Fruit fly (Drosophila melanogaster): ENCODE measurements around the gene tal-3A.

Gene tal-3A

DNA sequence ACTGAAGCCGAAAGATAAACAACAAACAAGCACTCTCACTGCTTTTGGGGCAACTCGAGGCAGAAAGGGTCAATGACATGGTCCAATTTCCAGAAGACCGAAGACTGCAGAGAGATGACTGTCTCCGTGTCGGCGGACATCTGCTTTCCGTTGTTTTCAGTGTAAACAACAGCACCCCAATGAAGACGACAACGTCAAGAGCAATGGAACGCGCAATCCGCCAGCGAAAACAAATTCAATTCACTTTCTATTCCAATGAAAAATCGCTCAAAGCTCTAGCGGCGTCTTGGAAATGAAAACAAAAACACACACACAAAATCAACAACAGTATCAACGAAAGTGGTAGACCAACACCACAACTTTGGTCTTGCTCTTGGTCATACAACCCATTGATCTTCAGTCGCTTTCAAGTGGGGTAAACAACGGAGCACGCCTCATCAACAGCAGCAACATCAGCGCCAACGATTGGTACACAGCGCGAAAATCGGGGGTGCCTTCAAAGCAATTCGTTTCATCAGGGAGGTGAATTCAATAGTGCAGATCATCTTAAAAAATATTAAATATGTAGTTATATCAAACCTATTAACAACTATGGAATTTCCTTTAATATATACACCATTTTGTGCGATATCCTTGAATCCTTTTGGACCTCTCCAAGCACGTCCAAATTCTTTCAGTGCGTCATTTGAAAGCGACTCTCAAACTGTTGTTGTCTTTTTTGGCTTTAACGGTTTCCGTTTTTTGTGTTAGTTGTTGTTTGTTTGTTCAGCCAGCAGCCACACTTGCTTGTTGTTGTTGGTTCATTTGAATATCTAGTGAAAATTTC lies 4.8 kb downstream of the tal-3A start (continued):
- TF ChIP-seq CG6272 (GFP tag; IDR thresholded peaks at IDR 0.05) (peak; percentile 36; the same call in 1 of the 2 replicates), CG3726 (GFP tag; IDR thresholded peaks at IDR 0.05) (peak; percentile 48; the same call in 1 of the 3 replicates), jing (GFP tag; optimal IDR thresholded peaks at IDR 0.05) (peak; percentile 28), rib (GFP tag; IDR thresholded peaks at IDR 0.05) (no peak), Oli (tag; optimal IDR thresholded peaks at IDR 0.05) (peak; percentile 84), nom (GFP tag; optimal IDR thresholded peaks at IDR 0.05) (no peak), CG13123 (GFP tag; optimal IDR thresholded peaks at IDR 0.05) (no peak), CG14710 (tag; optimal IDR thresholded peaks at IDR 0.05) (peak; percentile 54), lov (optimal IDR thresholded peaks at IDR 0.05) (no peak), lov (GFP tag; IDR thresholded peaks at IDR 0.05) (0 out of 3 replicates have a peak, but pooled peaks have one; percentile 47), dati (GFP tag; IDR thresholded peaks at IDR 0.05) (peak; percentile 34; the same call in 1 of the 2 replicates), ewg (GFP tag; optimal IDR thresholded peaks at IDR 0.05) (peak; percentile 63), CG12104 (GFP tag; optimal IDR thresholded peaks at IDR 0.05) (no peak), CG12155 (GFP tag; optimal IDR thresholded peaks at IDR 0.05) (peak; percentile 20), Spps (tag; optimal IDR thresholded peaks at IDR 0.05) (peak; percentile 17), D19A (tag; optimal IDR thresholded peaks at IDR 0.05) (peak; percentile 57), ranshi (GFP tag; IDR thresholded peaks at IDR 0.05) (peak; percentile 57; the same call in 1 of the 2 replicates), CG33213 (GFP tag; optimal IDR thresholded peaks at IDR 0.05) (no peak), lola (GFP tag; optimal IDR thresholded peaks at IDR 0.05) (peak in 1 of 3 experiments; percentile 71), CG16813 (GFP tag; IDR thresholded peaks at IDR 0.05; ENCODE audit: partially characterized antibody) (no peak), Vsx1 (GFP tag; optimal IDR thresholded peaks at IDR 0.05) (peak; percentile 31), CG17385 (GFP tag; optimal IDR thresholded peaks at IDR 0.05) (peak; percentile 53), kah (GFP tag; optimal IDR thresholded peaks at IDR 0.05) (peak; percentile 9), CG17328 (GFP tag; IDR thresholded peaks at IDR 0.05) (peak; percentile 31), Rfx (GFP tag; IDR thresholded peaks at IDR 0.05) (no peak), vvl (GFP tag; IDR thresholded peaks at IDR 0.05) (peak; percentile 65), CG10366 (GFP tag; IDR thresholded peaks at IDR 0.05) (peak; percentile 59), H15 (GFP tag; IDR thresholded peaks at IDR 0.05) (peak; percentile 44; the same call in 2 of the 3 replicates), Mrtf (GFP tag; IDR thresholded peaks at IDR 0.05) (0 out of 3 replicates have a peak, but pooled peaks have one; percentile 22), Dll (GFP tag; IDR thresholded peaks at IDR 0.05; ENCODE audit: partially characterized antibody) (no peak), YL-1 (GFP tag; optimal IDR thresholded peaks at IDR 0.05) (no peak), pho (GFP tag; optimal IDR thresholded peaks at IDR 0.05) (no peak), Sin3A (optimal IDR thresholded peaks at IDR 0.05) (no peak), eve (GFP tag; optimal IDR thresholded peaks at IDR 0.05) (peak in 1 of 2 experiments; percentile 83), Dfd (GFP tag; optimal IDR thresholded peaks at IDR 0.05) (no peak), MTF-1 (GFP tag; optimal IDR thresholded peaks at IDR 0.05; ENCODE audit: borderline replicate concordance) (no peak), Trl (optimal IDR thresholded peaks at IDR 0.05) (no peak), Trl (GFP tag; optimal IDR thresholded peaks at IDR 0.05) (peak; percentile 8), CG17186 (GFP tag; optimal IDR thresholded peaks at IDR 0.05) (peak; percentile 10), CG18262 (tag; optimal IDR thresholded peaks at IDR 0.05) (peak; percentile 86), yki (optimal IDR thresholded peaks at IDR 0.05) (no peak), CG32767 (GFP tag; IDR thresholded peaks at IDR 0.05) (peak; percentile 62), CG10565 (GFP tag; optimal IDR thresholded peaks at IDR 0.05) (no peak), NC2β (GFP tag; optimal IDR thresholded peaks at IDR 0.05) (no peak), so (GFP tag; IDR thresholded peaks at IDR 0.05) (0 out of 3 replicates have a peak, but pooled peaks have one; percentile 9), CG10959 (GFP tag; IDR thresholded peaks at IDR 0.05) (no peak), ro (GFP tag; IDR thresholded peaks at IDR 0.05) (no peak; the same call in 1 of the 2 replicates), Antp (GFP tag; optimal IDR thresholded peaks at IDR 0.05) (peak; percentile 2), chn (GFP tag; optimal IDR thresholded peaks at IDR 0.05) (no peak), Tbp (GFP tag; optimal IDR thresholded peaks at IDR 0.05) (no peak)

Data from whole organism, embryonic.